Worm (Caenorhabditis elegans) whole organism, L1 larva: Measurements from ENCODE around the gene acp-7.

Source experiments
- nhr-12 ChIP-seq: sonication (generic microtip); optimal IDR thresholded peaks from 2 replicates; lab custom pipeline; 2017; ENCODE audit warnings: missing biosample characterization, missing genetic modification characterization
- unc-62 ChIP-seq: fragments of 150-350 bp; optimal IDR thresholded peaks from 2 replicates; lab custom pipeline; 2014; ENCODE audit warnings: missing biosample characterization, missing genetic modification reagents, missing genetic modification characterization

ce11 chrIV:6419031-6419582, 12.4 kb downstream of the acp-7 start, which contains the start of the genes Y73B6BL.23 and htp-2:
- no peak for TF ChIP-seq unc-62 (GFP tag; lab: Kevin White, UChicago)
- no peak for TF ChIP-seq nhr-12 (tag; lab: Kevin White, UChicago)
